Worm (Caenorhabditis elegans): ENCODE measurements around the gene F39E9.6.

DNA sequence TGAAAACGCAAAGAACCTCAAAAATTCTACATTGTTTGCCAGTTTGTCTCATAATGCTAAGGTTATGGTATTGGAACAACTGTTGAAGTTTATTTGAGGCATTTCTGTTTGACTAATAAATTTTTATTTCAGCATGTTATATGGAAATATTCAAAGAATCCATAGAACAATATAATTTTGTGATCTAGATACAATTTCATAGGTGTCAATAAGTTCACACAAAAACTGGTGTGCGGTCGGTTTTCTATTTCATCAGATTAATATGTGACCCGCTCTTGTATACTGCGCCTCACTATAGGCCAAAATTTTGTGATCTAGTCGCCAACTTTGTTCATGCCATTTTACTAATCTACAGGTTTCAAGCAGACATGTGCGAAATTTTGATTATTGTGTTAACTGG is 13.9 kb downstream of the F39E9.6 start, which contains the start of gene btb-22:
- no peak for TF ChIP-seq ref-1 (GFP tag; conservative IDR thresholded peaks at IDR 0.05)
- TF ChIP-seq flt-1 (GFP tag; IDR thresholded peaks at IDR 0.05): no peak
- TF ChIP-seq cog-1 (tag; optimal IDR thresholded peaks at IDR 0.05): no peak
- no peak for TF ChIP-seq med-1 (GFP tag; optimal IDR thresholded peaks at IDR 0.05; ENCODE audit: insufficient read depth)
